Worm (Caenorhabditis elegans) whole organism, L2 larva: Measurements from ENCODE around the gene hgrs-1.

Source experiments
- aly-2 ChIP-seq: fragments of 150-350 bp; optimal IDR thresholded peaks from 2 replicates; lab custom pipeline; 2014; ENCODE audit warnings: missing biosample characterization, missing genetic modification characterization
- nhr-11 ChIP-seq: fragments of 150-350 bp; optimal IDR thresholded peaks from 2 replicates; lab custom pipeline; 2014; ENCODE audit warnings: missing biosample characterization, missing genetic modification characterization
- snpc-4 ChIP-seq: fragments of 150-350 bp; optimal IDR thresholded peaks from 2 replicates; lab custom pipeline; 2014; ENCODE audit warnings: missing biosample characterization, missing genetic modification characterization

- TF ChIP-seq nhr-11 (tag; lab: Kevin White, UChicago) (no peak), snpc-4 (no peak), aly-2 (tag; lab: Kevin White, UChicago) (no peak)
These were observed 4.5 kb upstream of the hgrs-1 start, which contains the start of gene C07G1.6 for ce11 chrIV:8210300-8210699.
